Fruit fly (Drosophila melanogaster): ENCODE data around the gene CG31189.

DNA sequence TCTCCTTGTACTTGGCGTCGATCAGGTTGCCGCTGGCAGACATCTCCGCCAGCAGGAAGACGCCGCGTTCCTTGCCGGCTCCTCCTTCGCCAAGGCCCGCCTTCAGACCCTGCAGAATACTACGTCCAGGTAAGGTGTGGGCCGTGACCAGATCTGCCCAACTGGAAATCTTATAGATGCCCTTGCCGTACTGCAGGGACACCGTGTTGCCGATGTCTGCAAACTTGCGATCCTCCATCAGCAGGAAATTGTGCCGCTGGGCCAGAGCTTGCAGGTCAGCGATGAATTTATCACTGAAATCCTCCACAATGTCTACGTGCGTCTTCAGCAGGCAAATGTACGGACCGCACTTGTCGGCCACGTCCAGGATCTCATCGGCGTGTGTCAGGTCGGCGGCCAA, 25.7 kb upstream of the CG31189 start:
- TF ChIP-seq Myc (optimal IDR thresholded peaks at IDR 0.05): no peak
- TF ChIP-seq CrebA (GFP tag; optimal IDR thresholded peaks at IDR 0.05; ENCODE audit: borderline replicate concordance): no peak
- no peak for TF ChIP-seq Abd-B (GFP tag; optimal IDR thresholded peaks at IDR 0.05)
- TF ChIP-seq Hr83 (GFP tag; optimal IDR thresholded peaks at IDR 0.05; ENCODE audit: poor library complexity, severe bottlenecking): no peak
- no peak for TF ChIP-seq Jra (GFP tag; optimal IDR thresholded peaks at IDR 0.05)
- TF ChIP-seq usp (GFP tag; optimal IDR thresholded peaks at IDR 0.05): no peak
- TF ChIP-seq OdsH (GFP tag; optimal IDR thresholded peaks at IDR 0.05): no peak
- no peak for TF ChIP-seq dmrt93B (GFP tag; optimal IDR thresholded peaks at IDR 0.05)
- no peak for TF ChIP-seq tai (GFP tag; optimal IDR thresholded peaks at IDR 0.05)
- TF ChIP-seq Hr78 (GFP tag; optimal IDR thresholded peaks at IDR 0.05): no peak

All from whole organism, wandering third instar larva.